Worm (Caenorhabditis elegans) whole organism, L4 larva: Measurements from ENCODE around the gene str-45.

Experiments used
- D1046.2 ChIP-seq: fragments of 200-800 bp; sonication (Bioruptor generic); IDR thresholded peaks from 2 replicates; pipeline ENCODE4 v1.3.6; 2022; ENCODE audit warnings: missing genetic modification characterization, missing compliant biosample characterization
- F37D6.2 ChIP-seq: sonication (generic microtip); optimal IDR thresholded peaks from 2 replicates; lab custom pipeline; 2016; ENCODE audit warnings: mild to moderate bottlenecking, missing genetic modification characterization, missing compliant biosample characterization
- F49E8.2 ChIP-seq: sonication (generic microtip); optimal IDR thresholded peaks from 2 replicates; lab custom pipeline; 2016; ENCODE audit warnings: missing compliant biosample characterization, mild to moderate bottlenecking, missing genetic modification characterization, borderline replicate concordance
- T26A8.4 ChIP-seq: fragments of 200-800 bp; sonication (Bioruptor generic); IDR thresholded peaks from 2 replicates; pipeline ENCODE4 v1.3.6; 2022; ENCODE audit warnings: missing genetic modification characterization, missing compliant biosample characterization
- Y48G9A.11 ChIP-seq: fragments of 200-800 bp; sonication (Bioruptor generic); IDR thresholded peaks from 2 replicates; pipeline ENCODE4 v1.3.6; 2022; ENCODE audit warnings: missing genetic modification reagents, missing genetic modification characterization, missing compliant biosample characterization
- Y5F2A.4 ChIP-seq: fragments of 200-800 bp; sonication (Bioruptor generic); optimal IDR thresholded peaks from 2 replicates; lab custom pipeline; 2018; ENCODE audit warnings: mild to moderate bottlenecking, missing genetic modification characterization, missing compliant biosample characterization
- ZK337.2 ChIP-seq: fragments of 200-800 bp; sonication (Bioruptor generic); IDR thresholded peaks from 2 replicates; pipeline ENCODE4 v1.3.6; 2022; ENCODE audit warnings: missing genetic modification reagents, missing genetic modification characterization, missing compliant biosample characterization
- aha-1 ChIP-seq: fragments of 150-350 bp; peaks from one replicate; lab custom pipeline; 2014; ENCODE audit warnings: missing biosample characterization, missing genetic modification characterization
- ama-1 ChIP-seq: fragments of 150-350 bp; optimal IDR thresholded peaks from 2 replicates; lab custom pipeline; 2014; ENCODE audit warnings: inconsistent platforms, mixed read lengths
- arid-1 ChIP-seq: fragments of 200-800 bp; sonication (Bioruptor generic); conservative IDR thresholded peaks from 2 replicates; pipeline ENCODE4 v1.3.6; 2022; ENCODE audit warnings: missing genetic modification reagents, missing genetic modification characterization, missing compliant biosample characterization
- attf-4 ChIP-seq: sonication (generic microtip); optimal IDR thresholded peaks from 3 replicates; lab custom pipeline; 2017; ENCODE audit warnings: missing biosample characterization, missing genetic modification characterization
- ceh-32 ChIP-seq: sonication (generic microtip); optimal IDR thresholded peaks from 2 replicates; lab custom pipeline; 2016; ENCODE audit warnings: mild to moderate bottlenecking, missing genetic modification characterization, missing compliant biosample characterization; ENCODE audit not compliant: poor library complexity
- ceh-44 ChIP-seq: fragments of 200-800 bp; sonication (Bioruptor generic); IDR thresholded peaks from 2 replicates; pipeline ENCODE4 v1.3.6; 2022; ENCODE audit warnings: missing genetic modification reagents, missing genetic modification characterization, missing compliant biosample characterization
- ceh-62 ChIP-seq: sonication (generic microtip); optimal IDR thresholded peaks from 2 replicates; lab custom pipeline; 2017; ENCODE audit warnings: missing biosample characterization, missing genetic modification characterization
- ces-1 ChIP-seq: fragments of 150-350 bp; sonication (generic microtip); optimal IDR thresholded peaks from 4 replicates; lab custom pipeline; 2014; ENCODE audit warnings: missing biosample characterization, missing genetic modification reagents, missing genetic modification characterization
- daf-12 ChIP-seq: fragments of 150-350 bp; optimal IDR thresholded peaks from 2 replicates; lab custom pipeline; 2014; ENCODE audit warnings: missing biosample characterization, missing genetic modification reagents, missing genetic modification characterization
- dpl-1 ChIP-seq: fragments of 150-350 bp; optimal IDR thresholded peaks from 2 replicates; lab custom pipeline; 2014; ENCODE audit warnings: missing biosample characterization, missing genetic modification reagents, missing genetic modification characterization
- dve-1 ChIP-seq: sonication (generic microtip); optimal IDR thresholded peaks from 2 replicates; lab custom pipeline; 2017; ENCODE audit warnings: antibody characterized with exemption, mild to moderate bottlenecking, missing genetic modification characterization, missing compliant biosample characterization; ENCODE audit not compliant: insufficient read depth
- egl-27 ChIP-seq: sonication (generic microtip); optimal IDR thresholded peaks from 3 replicates; lab custom pipeline; 2017; ENCODE audit warnings: missing biosample characterization, missing genetic modification reagents, missing genetic modification characterization
- fkh-10 ChIP-seq: fragments of 150-350 bp; optimal IDR thresholded peaks from 2 replicates; lab custom pipeline; 2014; ENCODE audit warnings: missing biosample characterization, missing genetic modification reagents, missing genetic modification characterization
- hlh-11 ChIP-seq: fragments of 200-800 bp; sonication (Bioruptor generic); optimal IDR thresholded peaks from 2 replicates; lab custom pipeline; 2018; ENCODE audit warnings: mild to moderate bottlenecking, missing genetic modification characterization, missing compliant biosample characterization
- hlh-30 ChIP-seq: sonication (generic microtip); optimal IDR thresholded peaks from 2 replicates; lab custom pipeline; 2017; ENCODE audit warnings: antibody characterized with exemption, mild to moderate bottlenecking, missing genetic modification characterization, missing compliant biosample characterization; ENCODE audit not compliant: insufficient read depth
- hmg-1.1 ChIP-seq: fragments of 200-800 bp; sonication (Bioruptor generic); IDR thresholded peaks from 2 replicates; pipeline ENCODE4 v1.3.6; 2022; ENCODE audit warnings: missing genetic modification reagents, missing genetic modification characterization, missing compliant biosample characterization
- lim-7 ChIP-seq: fragments of 200-800 bp; sonication (Bioruptor generic); IDR thresholded peaks from 2 replicates; pipeline ENCODE4 v1.3.6; 2022; ENCODE audit warnings: missing genetic modification characterization, missing compliant biosample characterization
- lin-1 ChIP-seq: fragments of 200-800 bp; sonication (Bioruptor generic); IDR thresholded peaks from 2 replicates; pipeline ENCODE4 v1.3.6; 2022; ENCODE audit warnings: missing genetic modification reagents, missing genetic modification characterization, missing compliant biosample characterization
- lin-13 ChIP-seq: fragments of 150-350 bp; optimal IDR thresholded peaks from 2 replicates; lab custom pipeline; 2014; ENCODE audit warnings: missing biosample characterization, missing genetic modification reagents, missing genetic modification characterization
- lin-15B ChIP-seq: fragments of 150-350 bp; sonication (generic microtip); optimal IDR thresholded peaks from 3 replicates; lab custom pipeline; 2014; ENCODE audit warnings: missing biosample characterization, missing genetic modification characterization
- lin-29 ChIP-seq: fragments of 200-800 bp; sonication (Bioruptor generic); IDR thresholded peaks from 2 replicates; pipeline ENCODE4 v1.3.6; 2022; ENCODE audit warnings: missing genetic modification reagents, missing genetic modification characterization, missing compliant biosample characterization
- lir-3 ChIP-seq: sonication (generic microtip); optimal IDR thresholded peaks from 2 replicates; lab custom pipeline; 2016; ENCODE audit warnings: mild to moderate bottlenecking, missing genetic modification characterization, missing compliant biosample characterization
- lsy-2 ChIP-seq, 2 experiments: fragments of 150-350 bp in 1 of 2; sonication (generic microtip) in 1 of 2; optimal IDR thresholded peaks; 2 replicates each; lab custom pipeline; 2014 to 2017; ENCODE audit warnings: missing biosample characterization in 2 of 2, missing genetic modification characterization in 2 of 2
- madf-9 ChIP-seq: fragments of 200-800 bp; sonication (Bioruptor generic); conservative IDR thresholded peaks from 2 replicates; pipeline ENCODE4 v1.3.6; 2022; ENCODE audit warnings: missing genetic modification reagents, missing genetic modification characterization, missing compliant biosample characterization
- mep-1 ChIP-seq: fragments of 150-350 bp; sonication (generic microtip); optimal IDR thresholded peaks from 3 replicates; lab custom pipeline; 2014; ENCODE audit warnings: missing biosample characterization, missing genetic modification characterization
- mes-2 ChIP-seq: sonication (generic microtip); optimal IDR thresholded peaks from 2 replicates; lab custom pipeline; 2016; ENCODE audit warnings: missing genotype, mild to moderate bottlenecking, missing genetic modification characterization, missing compliant biosample characterization; ENCODE audit not compliant: poor library complexity, severe bottlenecking
- nhr-10 ChIP-seq: fragments of 150-350 bp; optimal IDR thresholded peaks from 2 replicates; lab custom pipeline; 2014; ENCODE audit warnings: missing biosample characterization, missing genetic modification characterization
- nhr-102 ChIP-seq: sonication (generic microtip); optimal IDR thresholded peaks from 2 replicates; lab custom pipeline; 2016; ENCODE audit warnings: mild to moderate bottlenecking, missing genetic modification characterization, moderate library complexity, missing compliant biosample characterization
- nhr-11 ChIP-seq: fragments of 150-350 bp; optimal IDR thresholded peaks from 2 replicates; lab custom pipeline; 2014; ENCODE audit warnings: missing biosample characterization, missing genetic modification characterization
- nhr-48 ChIP-seq: sonication (generic microtip); optimal IDR thresholded peaks from 2 replicates; lab custom pipeline; 2016; ENCODE audit warnings: mild to moderate bottlenecking, missing genetic modification characterization, missing compliant biosample characterization
- nhr-76 ChIP-seq: fragments of 150-350 bp; optimal IDR thresholded peaks from 2 replicates; lab custom pipeline; 2014; ENCODE audit warnings: missing biosample characterization, missing genetic modification characterization
- saeg-2 ChIP-seq: fragments of 200-800 bp; sonication (Bioruptor generic); IDR thresholded peaks from 2 replicates; pipeline ENCODE4 v1.3.6; 2022; ENCODE audit warnings: missing genetic modification reagents, missing genetic modification characterization, missing compliant biosample characterization
- sdz-12 ChIP-seq: fragments of 200-800 bp; sonication (Bioruptor generic); optimal IDR thresholded peaks from 2 replicates; lab custom pipeline; 2018; ENCODE audit warnings: mild to moderate bottlenecking, missing genetic modification characterization, missing compliant biosample characterization
- skn-1 ChIP-seq: fragments of 150-350 bp; optimal IDR thresholded peaks from 2 replicates; lab custom pipeline; 2014; ENCODE audit warnings: missing biosample characterization, missing genetic modification characterization
- snpc-4 ChIP-seq: fragments of 150-350 bp; optimal IDR thresholded peaks from 2 replicates; lab custom pipeline; 2014; ENCODE audit warnings: missing biosample characterization, missing genetic modification characterization
- tag-97 ChIP-seq: fragments of 200-800 bp; sonication (Bioruptor generic); IDR thresholded peaks from 2 replicates; pipeline ENCODE4 v1.3.6; 2022; ENCODE audit warnings: missing genetic modification characterization, missing compliant biosample characterization
- unc-130 ChIP-seq: sonication (generic microtip); optimal IDR thresholded peaks from 2 replicates; lab custom pipeline; 2016; ENCODE audit warnings: missing genetic modification reagents, missing genetic modification characterization, missing compliant biosample characterization
- unc-62 ChIP-seq, 3 experiments: fragments of 150-350 bp in 1 of 3; sonication (generic microtip); optimal IDR thresholded peaks in 2 of 3; peaks in 1 of 3; 1 replicate in 1 of 3; 2 replicates in 2 of 3; lab custom pipeline; 2014 to 2017; ENCODE audit warnings: missing biosample characterization in 3 of 3, missing genetic modification characterization in 3 of 3, missing genetic modification reagents in 3 of 3, missing genotype in 1 of 3
- zag-1 ChIP-seq: fragments of 150-350 bp; optimal IDR thresholded peaks from 2 replicates; lab custom pipeline; 2014; ENCODE audit warnings: missing biosample characterization, missing genetic modification characterization
- zfp-2 ChIP-seq: sonication (generic microtip); optimal IDR thresholded peaks from 2 replicates; lab custom pipeline; 2016; ENCODE audit warnings: mild to moderate bottlenecking, missing genetic modification characterization, missing compliant biosample characterization
- zfp-3 ChIP-seq: fragments of 200-800 bp; sonication (Bioruptor generic); conservative IDR thresholded peaks from 2 replicates; pipeline ENCODE4 v1.3.6; 2022; ENCODE audit warnings: missing genetic modification reagents, missing genetic modification characterization, missing compliant biosample characterization
- zip-2 ChIP-seq: fragments of 150-350 bp; optimal IDR thresholded peaks from 2 replicates; lab custom pipeline; 2014; ENCODE audit warnings: missing biosample characterization, missing genetic modification characterization
- ztf-11 ChIP-seq: fragments of 150-350 bp; optimal IDR thresholded peaks from 2 replicates; lab custom pipeline; 2014; ENCODE audit warnings: missing biosample characterization, missing genetic modification characterization
- ztf-7 ChIP-seq: fragments of 150-350 bp; optimal IDR thresholded peaks from 2 replicates; lab custom pipeline; 2014; ENCODE audit warnings: missing biosample characterization, missing genetic modification characterization

The str-45 gene

ce11 chrV:15190903-15191302, 32.1 kb downstream of the str-45 start, which contains the start of gene Y75B12B.11 (continued):
- TF ChIP-seq ceh-32 (tag; lab: Kevin White, UChicago) (peak; percentile 65), skn-1 (tag; lab: Kevin White, UChicago) (no peak), hmg-1.1 (GFP tag; lab: Robert Waterston, UW) (peak; percentile 92), ztf-7 (tag; lab: Kevin White, UChicago) (peak; percentile 42), Y48G9A.11 (GFP tag; lab: Robert Waterston, UW) (peak; percentile 91), ZK337.2 (GFP tag; lab: Robert Waterston, UW) (peak; percentile 89), arid-1 (GFP tag; lab: Robert Waterston, UW) (peak; percentile 97), ceh-62 (no peak), D1046.2 (GFP tag; lab: Robert Waterston, UW) (peak; percentile 96), ztf-11 (no peak), lim-7 (peak; percentile 98), sdz-12 (GFP tag; lab: Kevin White, UChicago) (peak; percentile 91), fkh-10 (GFP tag; lab: Kevin White, UChicago) (no peak), daf-12 (tag; lab: Kevin White, UChicago) (no peak), lin-29 (peak; percentile 85), zip-2 (peak; percentile 45), lir-3 (tag; lab: Kevin White, UChicago) (peak; percentile 88), attf-4 (tag; lab: Kevin White, UChicago) (no peak), lin-1 (GFP tag; lab: Robert Waterston, UW) (peak; percentile 96), aha-1 (peak; percentile 98), lin-15B (tag; lab: Kevin White, UChicago) (peak; percentile 34), lsy-2 (tag; optimal IDR thresholded peaks at IDR 0.05; lab: Kevin White, UChicago) (peak in 1 of 2 experiments; percentile 79), dpl-1 (GFP tag; lab: Kevin White, UChicago) (peak; percentile 68), unc-62 (GFP tag; optimal IDR thresholded peaks at IDR 0.05 in 1 of 2; lab: Kevin White, UChicago) (no peak), unc-62 (tag; optimal IDR thresholded peaks at IDR 0.05; lab: Kevin White, UChicago) (no peak), F37D6.2 (tag; lab: Kevin White, UChicago) (peak; percentile 72), zfp-2 (tag; lab: Kevin White, UChicago) (peak; percentile 66), ces-1 (GFP tag; lab: Kevin White, UChicago) (no peak), ama-1 (lab: Kevin White, UChicago) (peak; percentile 82), mes-2 (peak; percentile 93), Y5F2A.4 (GFP tag; lab: Kevin White, UChicago) (peak; percentile 94), ceh-44 (GFP tag; lab: Robert Waterston, UW) (peak; percentile 95), tag-97 (GFP tag; lab: Robert Waterston, UW) (no peak), saeg-2 (peak; percentile 92), unc-130 (GFP tag; lab: Kevin White, UChicago) (peak; percentile 92), nhr-102 (tag; lab: Kevin White, UChicago) (peak; percentile 93), nhr-11 (tag; lab: Kevin White, UChicago) (peak; percentile 55), dve-1 (tag; lab: Kevin White, UChicago) (peak; percentile 93), nhr-76 (tag; lab: Kevin White, UChicago) (no peak), T26A8.4 (GFP tag; lab: Robert Waterston, UW) (peak; percentile 94), egl-27 (tag; lab: Kevin White, UChicago) (no peak), F49E8.2 (peak; percentile 96), hlh-30 (peak; percentile 78), zfp-3 (peak; percentile 92), snpc-4 (tag; lab: Kevin White, UChicago) (no peak), madf-9 (GFP tag; lab: Robert Waterston, UW) (peak; percentile 91), nhr-48 (peak; percentile 83), nhr-10 (peak; percentile 39), zag-1 (no peak), mep-1 (peak; percentile 92), lin-13 (GFP tag; lab: Kevin White, UChicago) (peak; percentile 93), hlh-11 (tag; lab: Kevin White, UChicago) (peak; percentile 76)
